Fruit fly (Drosophila melanogaster) whole organism, adult: ENCODE results near the gene CG8379.
A peak's percentile ranks its signal among the peaks of the same experiment; 100 is the strongest.

Experiments used
- CG11617 ChIP-seq: fragments of 200-800 bp; sonication (Bioruptor generic); optimal IDR thresholded peaks from 2 replicates; lab custom pipeline; 2017; ENCODE audit warnings: mild to moderate bottlenecking, missing biosample characterization, missing genetic modification reagents, missing genetic modification characterization
- CG12768 ChIP-seq: fragments of 200-800 bp; sonication (Bioruptor generic); optimal IDR thresholded peaks from 2 replicates; lab custom pipeline; 2017; ENCODE audit warnings: missing biosample characterization, missing genetic modification characterization, mild to moderate bottlenecking, moderate library complexity, missing genetic modification reagents
- CG14711 ChIP-seq: fragments of 200-800 bp; sonication (Bioruptor generic); optimal IDR thresholded peaks from 2 replicates; lab custom pipeline; 2018; ENCODE audit warnings: missing biosample characterization, mild to moderate bottlenecking, missing genetic modification characterization, moderate library complexity
- CG1620 ChIP-seq: fragments of 200-800 bp; sonication (Bioruptor generic); optimal IDR thresholded peaks from 2 replicates; lab custom pipeline; 2016; ENCODE audit warnings: missing biosample characterization, missing genetic modification characterization
- CG33017 ChIP-seq: fragments of 200-800 bp; sonication (Bioruptor generic); optimal IDR thresholded peaks from 2 replicates; lab custom pipeline; 2018; ENCODE audit warnings: missing biosample characterization, mild to moderate bottlenecking, missing genetic modification characterization, moderate library complexity
- CG5204 ChIP-seq: fragments of 200-800 bp; sonication (Bioruptor generic); optimal IDR thresholded peaks from 2 replicates; lab custom pipeline; 2016; ENCODE audit warnings: missing biosample characterization, missing genetic modification characterization
- CG7045 ChIP-seq: fragments of 200-800 bp; sonication (Bioruptor generic); optimal IDR thresholded peaks from 2 replicates; lab custom pipeline; 2017; ENCODE audit warnings: missing biosample characterization, mild to moderate bottlenecking, missing genetic modification characterization
- CG7101 ChIP-seq: fragments of 200-800 bp; sonication (Bioruptor generic); optimal IDR thresholded peaks from 2 replicates; lab custom pipeline; 2018; ENCODE audit warnings: missing biosample characterization, mild to moderate bottlenecking, missing genetic modification characterization, moderate library complexity
- Clk ChIP-seq: fragments of 200-800 bp; sonication (Bioruptor generic); optimal IDR thresholded peaks from 2 replicates; lab custom pipeline; 2017; ENCODE audit warnings: missing biosample characterization, missing genetic modification characterization
- Crg-1 ChIP-seq: fragments of 200-800 bp; sonication (Bioruptor generic); optimal IDR thresholded peaks from 2 replicates; lab custom pipeline; 2016; ENCODE audit warnings: missing biosample characterization, missing genetic modification characterization
- Hr96 ChIP-seq: fragments of 200-800 bp; sonication (Bioruptor generic); optimal IDR thresholded peaks from 2 replicates; lab custom pipeline; 2016; ENCODE audit warnings: missing biosample characterization, missing genetic modification characterization
- Mnt ChIP-seq: fragments of 200-800 bp; sonication (Bioruptor generic); optimal IDR thresholded peaks from 2 replicates; lab custom pipeline; 2016; ENCODE audit warnings: missing biosample characterization, mild to moderate bottlenecking, missing genetic modification characterization
- bab1 ChIP-seq: fragments of 200-800 bp; sonication (Bioruptor generic); optimal IDR thresholded peaks from 3 replicates; lab custom pipeline; 2019; ENCODE audit warnings: missing biosample characterization, mild to moderate bottlenecking, missing genetic modification characterization, moderate library complexity
- cic ChIP-seq: fragments of 200-800 bp; sonication (Bioruptor generic); optimal IDR thresholded peaks from 2 replicates; lab custom pipeline; 2017; ENCODE audit warnings: missing biosample characterization, mild to moderate bottlenecking, missing genetic modification characterization, moderate library complexity
- cnc ChIP-seq, 2 experiments: fragments of >200 bp; optimal IDR thresholded peaks; 2 replicates each; lab custom pipeline; 2017
- kay ChIP-seq: fragments of 200-800 bp; sonication (Bioruptor generic); peaks from one replicate; lab custom pipeline; 2016; ENCODE audit warnings: missing biosample characterization, missing genetic modification characterization, borderline replicate concordance
- ovo ChIP-seq: fragments of 200-800 bp; sonication (Bioruptor generic); optimal IDR thresholded peaks from 2 replicates; lab custom pipeline; 2016; ENCODE audit warnings: missing biosample characterization, missing genetic modification characterization
- pad ChIP-seq: fragments of 200-800 bp; sonication (Bioruptor generic); optimal IDR thresholded peaks from 3 replicates; lab custom pipeline; 2017; ENCODE audit warnings: missing biosample characterization, missing genetic modification characterization, mild to moderate bottlenecking, moderate library complexity, missing genetic modification reagents
- tj ChIP-seq: fragments of 200-800 bp; sonication (Bioruptor generic); optimal IDR thresholded peaks from 3 replicates; lab custom pipeline; 2017; ENCODE audit warnings: missing biosample characterization, mild to moderate bottlenecking, missing genetic modification characterization, moderate library complexity
- toe ChIP-seq: fragments of 200-800 bp; sonication (Bioruptor generic); optimal IDR thresholded peaks from 2 replicates; lab custom pipeline; 2016; ENCODE audit warnings: missing biosample characterization, missing genetic modification characterization

Gene CG8379

dm6 chr3R:8823761-8824499, at the start of gene CG8379, which contains the start of gene IscU:
TSS of gene CG8379 (plus strand) at chr3R:8824411.
TSS of gene IscU (minus strand) at chr3R:8824177.
- TF ChIP-seq CG1620 (GFP tag; lab: Kevin White, UChicago) (no peak), Hr96 (GFP tag; lab: Kevin White, UChicago) (no peak), Clk (GFP tag; lab: Kevin White, UChicago) (no peak), ovo (no peak), tj (peak; percentile 29), CG33017 (tag; lab: Kevin White, UChicago) (no peak), pad (no peak), Mnt (GFP tag; lab: Kevin White, UChicago) (peak; percentile 50), cic (GFP tag; lab: Kevin White, UChicago) (no peak), CG14711 (tag; lab: Kevin White, UChicago) (peak; percentile 6), bab1 (GFP tag; lab: Kevin White, UChicago) (peak; percentile 55), kay (peak; percentile 82), CG12768 (GFP tag; lab: Kevin White, UChicago) (no peak), cnc (optimal IDR thresholded peaks at IDR 0.05; lab: Kevin White, UChicago) (no peak), CG11617 (GFP tag; lab: Kevin White, UChicago) (peak; percentile 46), CG7045 (GFP tag; lab: Kevin White, UChicago) (no peak), toe (GFP tag; lab: Kevin White, UChicago) (no peak), Crg-1 (GFP tag; lab: Kevin White, UChicago) (peak; percentile 15), CG5204 (no peak), CG7101 (tag; lab: Kevin White, UChicago) (peak; percentile 41)

DNA sequence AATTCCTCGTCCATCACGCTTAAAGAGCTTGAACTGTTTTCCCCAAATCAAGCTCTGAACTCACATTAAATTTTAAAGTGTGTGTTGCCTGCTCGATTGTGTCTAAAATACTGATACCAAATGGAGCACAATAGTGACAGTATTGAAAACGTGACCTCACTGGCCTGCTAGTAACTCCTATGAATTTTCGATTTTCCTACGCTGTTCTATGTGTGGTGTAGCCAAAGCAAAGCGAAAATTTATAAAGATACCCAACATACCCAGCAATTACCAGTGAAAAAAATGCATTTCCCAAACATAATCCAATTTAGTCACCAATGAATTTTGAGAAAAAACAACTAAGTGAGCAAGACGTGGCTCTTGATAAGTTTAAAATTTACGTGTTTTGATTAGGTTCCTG, 44.4 kb upstream of the CG8379 start, which contains the start of gene CG33191:
TSS of gene CG33191 (minus strand) at position 101 of the 400 bp plus-strand sequence.
- no peak for TF ChIP-seq CG12768 (GFP tag; lab: Kevin White, UChicago)
- TF ChIP-seq CG1620 (GFP tag; lab: Kevin White, UChicago): no peak
- TF ChIP-seq CG7045 (GFP tag; lab: Kevin White, UChicago): no peak
- no peak for TF ChIP-seq Mnt (GFP tag; lab: Kevin White, UChicago)
- no peak for TF ChIP-seq toe (GFP tag; lab: Kevin White, UChicago)
- no peak for TF ChIP-seq CG7101 (tag; lab: Kevin White, UChicago)
- no peak for TF ChIP-seq tj
- TF ChIP-seq Crg-1 (GFP tag; lab: Kevin White, UChicago): no peak
- TF ChIP-seq CG11617 (GFP tag; lab: Kevin White, UChicago): no peak

dm6 chr3R:8780689-8781088, 43.5 kb upstream of the CG8379 start, which contains the start of gene CG33189:
TSS of gene CG33189 (minus strand) at chr3R:8780789.
- TF ChIP-seq bab1 (GFP tag; lab: Kevin White, UChicago) (no peak), tj (no peak), CG5204 (no peak), CG12768 (GFP tag; lab: Kevin White, UChicago) (no peak), CG14711 (tag; lab: Kevin White, UChicago) (no peak), pad (no peak), Hr96 (GFP tag; lab: Kevin White, UChicago) (no peak), Mnt (GFP tag; lab: Kevin White, UChicago) (no peak), Clk (GFP tag; lab: Kevin White, UChicago) (no peak), CG1620 (GFP tag; lab: Kevin White, UChicago) (no peak)

DNA sequence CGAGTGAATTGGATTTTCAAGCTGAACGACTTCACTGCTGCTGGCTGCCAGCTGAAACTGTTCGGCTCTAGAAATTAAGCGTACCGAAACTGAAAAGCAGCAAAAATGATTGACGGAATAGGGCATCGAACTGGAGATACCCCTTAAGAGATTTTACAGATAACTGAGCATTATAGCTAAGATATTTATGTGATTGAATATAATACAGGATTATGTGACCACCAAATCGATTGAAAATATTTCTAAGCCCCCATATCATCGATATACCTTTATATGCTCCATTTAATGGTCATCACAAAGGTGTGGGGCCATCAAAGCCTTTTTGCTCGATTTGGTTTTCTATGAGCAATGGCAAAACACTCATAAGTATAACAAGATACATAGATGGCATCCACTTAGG, 39.4 kb upstream of the CG8379 start:
- TF ChIP-seq cnc (optimal IDR thresholded peaks at IDR 0.05; lab: Kevin White, UChicago) (no peak), CG11617 (GFP tag; lab: Kevin White, UChicago) (no peak), ovo (no peak), cic (GFP tag; lab: Kevin White, UChicago) (no peak), Mnt (GFP tag; lab: Kevin White, UChicago) (no peak), CG7101 (tag; lab: Kevin White, UChicago) (no peak), toe (GFP tag; lab: Kevin White, UChicago) (no peak), Crg-1 (GFP tag; lab: Kevin White, UChicago) (no peak), pad (no peak)

dm6 chr3R:8785451-8785850, 38.8 kb upstream of the CG8379 start:
- TF ChIP-seq CG11617 (GFP tag; lab: Kevin White, UChicago): no peak
- no peak for TF ChIP-seq bab1 (GFP tag; lab: Kevin White, UChicago)
- no peak for TF ChIP-seq CG1620 (GFP tag; lab: Kevin White, UChicago)
- TF ChIP-seq cnc (optimal IDR thresholded peaks at IDR 0.05; lab: Kevin White, UChicago): no peak
- TF ChIP-seq CG33017 (tag; lab: Kevin White, UChicago): no peak
- TF ChIP-seq Mnt (GFP tag; lab: Kevin White, UChicago): no peak
- no peak for TF ChIP-seq CG7101 (tag; lab: Kevin White, UChicago)
- no peak for TF ChIP-seq toe (GFP tag; lab: Kevin White, UChicago)
- no peak for TF ChIP-seq kay
- no peak for TF ChIP-seq pad
- no peak for TF ChIP-seq Crg-1 (GFP tag; lab: Kevin White, UChicago)
- TF ChIP-seq Clk (GFP tag; lab: Kevin White, UChicago): no peak
- TF ChIP-seq cic (GFP tag; lab: Kevin White, UChicago): no peak
- no peak for TF ChIP-seq CG7045 (GFP tag; lab: Kevin White, UChicago)
- TF ChIP-seq ovo: no peak
- TF ChIP-seq CG12768 (GFP tag; lab: Kevin White, UChicago): no peak
- TF ChIP-seq tj: no peak
- no peak for TF ChIP-seq CG5204
- no peak for TF ChIP-seq Hr96 (GFP tag; lab: Kevin White, UChicago)
- no peak for TF ChIP-seq CG14711 (tag; lab: Kevin White, UChicago)
